Fruit fly (Drosophila melanogaster) whole organism, embryonic: Measurements from ENCODE around the gene Pebp1.

Source experiments
- Atf-2 ChIP-seq: fragments of 200-800 bp; sonication (Bioruptor generic); optimal IDR thresholded peaks from 2 replicates; lab custom pipeline; 2016; ENCODE audit warnings: missing biosample characterization, missing genetic modification characterization
- Atf6 ChIP-seq: fragments of 200-800 bp; sonication (Bioruptor generic); IDR thresholded peaks from 2 replicates; pipeline ENCODE4 v1.3.6; 2022; ENCODE audit warnings: missing biosample characterization, missing genetic modification characterization
- CG10267 ChIP-seq: fragments of 200-800 bp; sonication (Bioruptor generic); optimal IDR thresholded peaks from 2 replicates; lab custom pipeline; 2018; ENCODE audit warnings: missing biosample characterization, mild to moderate bottlenecking, missing genetic modification characterization, moderate library complexity
- CG11085 ChIP-seq: fragments of 200-800 bp; sonication (Bioruptor generic); IDR thresholded peaks from 2 replicates; pipeline ENCODE4 v1.3.6; 2022; ENCODE audit warnings: missing biosample characterization, missing genetic modification characterization
- CG11695 ChIP-seq: fragments of 200-800 bp; sonication (Bioruptor generic); IDR thresholded peaks from 3 replicates; pipeline ENCODE4 v1.3.6; 2022; ENCODE audit warnings: missing biosample characterization, missing genetic modification characterization
- CG11696 ChIP-seq: fragments of 200-800 bp; sonication (Bioruptor generic); IDR thresholded peaks from 2 replicates; pipeline ENCODE4 v1.3.6; 2022; ENCODE audit warnings: missing biosample characterization, missing genetic modification characterization
- CG12391 ChIP-seq: fragments of 200-800 bp; sonication (Bioruptor generic); optimal IDR thresholded peaks from 3 replicates; lab custom pipeline; 2018; ENCODE audit warnings: missing biosample characterization, mild to moderate bottlenecking, missing genetic modification characterization, moderate library complexity
- CG12744 ChIP-seq: fragments of 200-800 bp; sonication (Bioruptor generic); optimal IDR thresholded peaks from 2 replicates; lab custom pipeline; 2016; ENCODE audit warnings: missing biosample characterization, missing genetic modification characterization
- CG1603 ChIP-seq: fragments of 200-800 bp; sonication (Bioruptor generic); optimal IDR thresholded peaks from 2 replicates; lab custom pipeline; 2019; ENCODE audit warnings: missing biosample characterization, mild to moderate bottlenecking, missing genetic modification characterization, moderate library complexity
- CG16779 ChIP-seq: fragments of 200-800 bp; sonication (Bioruptor generic); IDR thresholded peaks from 2 replicates; pipeline ENCODE4 v1.3.6; 2022; ENCODE audit warnings: missing biosample characterization, missing genetic modification characterization
- CG17829 ChIP-seq: fragments of 200-800 bp; optimal IDR thresholded peaks from 2 replicates; lab custom pipeline; 2019; ENCODE audit warnings: missing biosample characterization, mild to moderate bottlenecking, missing genetic modification characterization, moderate library complexity
- CG18262 ChIP-seq: fragments of 200-800 bp; optimal IDR thresholded peaks from 3 replicates; lab custom pipeline; 2019; ENCODE audit warnings: missing biosample characterization, mild to moderate bottlenecking, missing genetic modification characterization, moderate library complexity
- CG2120 ChIP-seq: fragments of 200-800 bp; sonication (Bioruptor generic); optimal IDR thresholded peaks from 3 replicates; lab custom pipeline; 2016; ENCODE audit warnings: missing biosample characterization, missing genetic modification characterization
- CG2202 ChIP-seq: fragments of 200-800 bp; sonication (Bioruptor generic); optimal IDR thresholded peaks from 2 replicates; lab custom pipeline; 2018; ENCODE audit warnings: missing biosample characterization, mild to moderate bottlenecking, missing genetic modification characterization
- CG3065 ChIP-seq: fragments of 200-800 bp; sonication (Bioruptor generic); optimal IDR thresholded peaks from 2 replicates; lab custom pipeline; 2016; ENCODE audit warnings: missing biosample characterization, missing genetic modification characterization
- CG31365 ChIP-seq: fragments of 200-800 bp; sonication (Bioruptor generic); optimal IDR thresholded peaks from 2 replicates; lab custom pipeline; 2018; ENCODE audit warnings: missing biosample characterization, mild to moderate bottlenecking, missing genetic modification characterization
- CG31441 ChIP-seq: fragments of 200-800 bp; sonication (Bioruptor generic); IDR thresholded peaks from 2 replicates; pipeline ENCODE4 v1.3.6; 2022; ENCODE audit warnings: missing biosample characterization, missing genetic modification characterization
- CG34422 ChIP-seq: fragments of 200-800 bp; sonication (Bioruptor generic); IDR thresholded peaks from 3 replicates; pipeline ENCODE4 v1.3.6; 2022; ENCODE audit warnings: missing biosample characterization, missing genetic modification characterization
- CG3726 ChIP-seq: fragments of 200-800 bp; sonication (Bioruptor generic); IDR thresholded peaks from 3 replicates; pipeline ENCODE4, ENCODE4 v1.3.6; 2022; ENCODE audit warnings: missing biosample characterization, missing genetic modification characterization
- CG4282 ChIP-seq: fragments of 200-800 bp; sonication (Bioruptor generic); optimal IDR thresholded peaks from 2 replicates; lab custom pipeline; 2016; ENCODE audit warnings: missing biosample characterization, missing genetic modification characterization
- CG43689 ChIP-seq: fragments of 200-800 bp; sonication (Bioruptor generic); IDR thresholded peaks from 2 replicates; pipeline ENCODE4 v1.3.6; 2022; ENCODE audit warnings: missing biosample characterization, missing genetic modification characterization
- CG4707 ChIP-seq: fragments of 200-800 bp; sonication (Bioruptor generic); optimal IDR thresholded peaks from 2 replicates; lab custom pipeline; 2018; ENCODE audit warnings: missing biosample characterization, mild to moderate bottlenecking, missing genetic modification characterization, moderate library complexity
- CG5953 ChIP-seq: fragments of 200-800 bp; sonication (Bioruptor generic); IDR thresholded peaks from 2 replicates; pipeline ENCODE4 v1.3.6; 2022; ENCODE audit warnings: missing biosample characterization, missing genetic modification characterization
- CkIIα-i1 ChIP-seq: fragments of 200-800 bp; sonication (Bioruptor generic); IDR thresholded peaks from 2 replicates; pipeline ENCODE4 v1.3.6; 2022; ENCODE audit warnings: missing biosample characterization, missing genetic modification characterization
- D19A ChIP-seq: fragments of 200-800 bp; optimal IDR thresholded peaks from 3 replicates; lab custom pipeline; 2019; ENCODE audit warnings: missing biosample characterization, mild to moderate bottlenecking, missing genetic modification characterization, moderate library complexity
- Elba2 ChIP-seq: fragments of 200-800 bp; sonication (Bioruptor generic); optimal IDR thresholded peaks from 3 replicates; lab custom pipeline; 2016; ENCODE audit warnings: missing biosample characterization, missing genetic modification characterization
- HmgD ChIP-seq: fragments of 200-800 bp; sonication (Bioruptor generic); optimal IDR thresholded peaks from 3 replicates; lab custom pipeline; 2016; ENCODE audit warnings: missing biosample characterization, missing genetic modification characterization
- Hr51 ChIP-seq, 2 experiments: fragments of 200-800 bp; sonication (Bioruptor generic); optimal IDR thresholded peaks; 2 replicates in 1 of 2; 3 replicates in 1 of 2; lab custom pipeline; 2016 to 2018; ENCODE audit warnings: missing biosample characterization in 2 of 2, missing genetic modification characterization in 2 of 2, mild to moderate bottlenecking in 1 of 2, moderate library complexity in 1 of 2
- Hsf ChIP-seq: fragments of 200-800 bp; sonication (Bioruptor generic); optimal IDR thresholded peaks from 3 replicates; lab custom pipeline; 2016; ENCODE audit warnings: missing biosample characterization, missing genetic modification characterization
- Nf-YB ChIP-seq: fragments of 200-800 bp; sonication (Bioruptor generic); optimal IDR thresholded peaks from 3 replicates; lab custom pipeline; 2019; ENCODE audit warnings: missing biosample characterization, mild to moderate bottlenecking, missing genetic modification characterization, moderate library complexity
- Stat92E ChIP-seq, 3 experiments: fragments of >200 bp in 2 of 3; fragments of 200-800 bp in 1 of 3; sonication (Bioruptor generic) in 1 of 3; optimal IDR thresholded peaks; 2 replicates each; lab custom pipeline; 2017 to 2019; ENCODE audit warnings: missing biosample characterization in 3 of 3, missing genetic modification characterization in 3 of 3, mild to moderate bottlenecking in 1 of 3, moderate library complexity in 1 of 3
- btn ChIP-seq: fragments of 200-800 bp; sonication (Bioruptor generic); optimal IDR thresholded peaks from 2 replicates; lab custom pipeline; 2016; ENCODE audit warnings: missing biosample characterization, missing genetic modification characterization
- dysf ChIP-seq: fragments of 200-800 bp; sonication (Bioruptor generic); IDR thresholded peaks from 3 replicates; pipeline ENCODE4 v1.3.6; 2022; ENCODE audit warnings: missing biosample characterization, missing genetic modification characterization
- esg ChIP-seq: fragments of 200-800 bp; sonication (Bioruptor generic); conservative IDR thresholded peaks from 2 replicates; pipeline ENCODE4 v1.3.6; 2022; ENCODE audit warnings: missing biosample characterization, missing genetic modification characterization
- eyg ChIP-seq: fragments of 200-800 bp; sonication (Bioruptor generic); optimal IDR thresholded peaks from 3 replicates; lab custom pipeline; 2016; ENCODE audit warnings: missing biosample characterization, missing genetic modification characterization
- fru ChIP-seq: fragments of >200 bp; optimal IDR thresholded peaks from 2 replicates; lab custom pipeline; 2017
- gfzf ChIP-seq: fragments of 200-800 bp; sonication (Bioruptor generic); optimal IDR thresholded peaks from 2 replicates; lab custom pipeline; 2016; ENCODE audit warnings: missing biosample characterization, mild to moderate bottlenecking, missing genetic modification characterization, moderate library complexity
- h ChIP-seq: fragments of >200 bp; optimal IDR thresholded peaks from 2 replicates; lab custom pipeline; 2017
- hkb ChIP-seq, 2 experiments: fragments of 200-800 bp in 1 of 2; fragments of >200 bp in 1 of 2; sonication (Bioruptor generic) in 1 of 2; IDR thresholded peaks in 1 of 2; optimal IDR thresholded peaks in 1 of 2; 2 replicates each; pipeline versions ENCODE4 v1.3.6 to Lab custom; 2017 to 2022; ENCODE audit warnings: missing biosample characterization in 1 of 2, missing genetic modification characterization in 1 of 2
- kah ChIP-seq: fragments of 200-800 bp; sonication (Bioruptor generic); optimal IDR thresholded peaks from 2 replicates; lab custom pipeline; 2018; ENCODE audit warnings: missing biosample characterization, mild to moderate bottlenecking, missing genetic modification characterization
- klu ChIP-seq: fragments of 200-800 bp; sonication (Bioruptor generic); IDR thresholded peaks from 2 replicates; pipeline ENCODE4 v1.3.6; 2022; ENCODE audit warnings: missing biosample characterization, missing genetic modification characterization
- lbe ChIP-seq: fragments of 200-800 bp; sonication (Bioruptor generic); optimal IDR thresholded peaks from 2 replicates; lab custom pipeline; 2016; ENCODE audit warnings: missing biosample characterization, mild to moderate bottlenecking, missing genetic modification characterization
- luna ChIP-seq: fragments of 200-800 bp; sonication (Bioruptor generic); optimal IDR thresholded peaks from 2 replicates; lab custom pipeline; 2016; ENCODE audit warnings: missing biosample characterization, missing genetic modification characterization
- mirr ChIP-seq: fragments of 200-800 bp; sonication (Bioruptor generic); optimal IDR thresholded peaks from 3 replicates; lab custom pipeline; 2018; ENCODE audit warnings: missing biosample characterization, mild to moderate bottlenecking, missing genetic modification characterization
- pb ChIP-seq: fragments of 200-800 bp; sonication (Bioruptor generic); optimal IDR thresholded peaks from 3 replicates; lab custom pipeline; 2016; ENCODE audit warnings: missing biosample characterization, missing genetic modification characterization
- psq ChIP-seq: fragments of 200-800 bp; sonication (Bioruptor generic); optimal IDR thresholded peaks from 2 replicates; lab custom pipeline; 2017; ENCODE audit warnings: missing biosample characterization, missing genetic modification characterization
- rib ChIP-seq: fragments of 200-800 bp; sonication (Bioruptor generic); IDR thresholded peaks from 2 replicates; pipeline ENCODE4 v1.3.6; 2022; ENCODE audit warnings: missing biosample characterization, missing genetic modification characterization
- row ChIP-seq: fragments of 200-800 bp; sonication (Bioruptor generic); IDR thresholded peaks from 3 replicates; pipeline ENCODE4 v1.3.6; 2022; ENCODE audit warnings: missing biosample characterization, missing genetic modification characterization
- sd ChIP-seq: fragments of 200-800 bp; sonication (Bioruptor generic); optimal IDR thresholded peaks from 3 replicates; lab custom pipeline; 2018; ENCODE audit warnings: missing biosample characterization, mild to moderate bottlenecking, missing genetic modification characterization, moderate library complexity
- tup ChIP-seq: fragments of 200-800 bp; sonication (Bioruptor generic); optimal IDR thresholded peaks from 2 replicates; lab custom pipeline; 2016; ENCODE audit warnings: missing biosample characterization, mild to moderate bottlenecking, missing genetic modification characterization, moderate library complexity
- twi ChIP-seq: fragments of 200-800 bp; optimal IDR thresholded peaks from 2 replicates; lab custom pipeline; 2019; ENCODE audit warnings: missing biosample characterization, mild to moderate bottlenecking, missing genetic modification characterization, moderate library complexity
- zf30C ChIP-seq: fragments of 200-800 bp; sonication (Bioruptor generic); optimal IDR thresholded peaks from 3 replicates; lab custom pipeline; 2018; ENCODE audit warnings: missing biosample characterization, mild to moderate bottlenecking, missing genetic modification characterization
- zfh2 ChIP-seq: fragments of 200-800 bp; sonication (Bioruptor generic); optimal IDR thresholded peaks from 2 replicates; lab custom pipeline; 2016; ENCODE audit warnings: missing biosample characterization, missing genetic modification characterization

The Pebp1 gene

dm6 chr3R:22423996-22424395 lies 41.8 kb upstream of the Pebp1 start:
- TF ChIP-seq esg (GFP tag; lab: Robert Waterston, UW), result no peak
- no peak for TF ChIP-seq Hsf (GFP tag; lab: Kevin White, UChicago)
- TF ChIP-seq CG3065 (GFP tag; lab: Kevin White, UChicago), result no peak
- no peak for TF ChIP-seq btn (GFP tag; lab: Kevin White, UChicago)
- TF ChIP-seq CG10267 (tag; lab: Kevin White, UChicago), result no peak
- TF ChIP-seq CG2202 (tag; lab: Kevin White, UChicago), result no peak
- TF ChIP-seq Nf-YB (GFP tag; lab: Kevin White, UChicago), result no peak
- no peak for TF ChIP-seq dysf (GFP tag; lab: Robert Waterston, UW)
- no peak for TF ChIP-seq CG12744
- TF ChIP-seq sd (tag; lab: Kevin White, UChicago), result peak; percentile 17
- no peak for TF ChIP-seq CG16779 (GFP tag; lab: Robert Waterston, UW)
- no peak for TF ChIP-seq mirr (GFP tag; lab: Kevin White, UChicago)
- no peak for TF ChIP-seq Hr51 (GFP tag; optimal IDR thresholded peaks at IDR 0.05; lab: Kevin White, UChicago)
- TF ChIP-seq twi (tag; lab: Kevin White, UChicago), result no peak
- no peak for TF ChIP-seq CG4707
- no peak for TF ChIP-seq Atf-2 (GFP tag; lab: Kevin White, UChicago)
- TF ChIP-seq psq (GFP tag; lab: Kevin White, UChicago), result no peak
- no peak for TF ChIP-seq CG31365 (tag; lab: Kevin White, UChicago)
- TF ChIP-seq gfzf (GFP tag; lab: Kevin White, UChicago), result no peak
- no peak for TF ChIP-seq CG34422 (GFP tag; lab: Robert Waterston, UW)
- TF ChIP-seq kah (GFP tag; lab: Kevin White, UChicago), result no peak
- TF ChIP-seq CG11695 (GFP tag; lab: Robert Waterston, UW), result 0 out of 3 replicates have a peak, but pooled peaks have one; percentile 33
- TF ChIP-seq CG12391, result peak; percentile 3
- no peak for TF ChIP-seq CG11085 (GFP tag; lab: Robert Waterston, UW)
- no peak for TF ChIP-seq HmgD
- no peak for TF ChIP-seq eyg
- no peak for TF ChIP-seq CG11696 (GFP tag; lab: Robert Waterston, UW)
- no peak for TF ChIP-seq Stat92E (GFP tag; optimal IDR thresholded peaks at IDR 0.05; lab: Kevin White, UChicago)
- no peak for TF ChIP-seq tup (GFP tag; lab: Kevin White, UChicago)
- TF ChIP-seq CG43689 (GFP tag; lab: Robert Waterston, UW), result no peak
- no peak for TF ChIP-seq Elba2 (GFP tag; lab: Kevin White, UChicago)
- peak; percentile 8 for TF ChIP-seq lbe
- no peak for TF ChIP-seq zfh2 (GFP tag; lab: Kevin White, UChicago)
- no peak for TF ChIP-seq CG3726
- no peak for TF ChIP-seq fru (lab: Kevin White, UChicago)
- TF ChIP-seq zf30C, result no peak
- no peak for TF ChIP-seq CG18262 (tag; lab: Kevin White, UChicago)
- TF ChIP-seq pb, result no peak
- TF ChIP-seq CG17829 (tag; lab: Kevin White, UChicago), result no peak
- peak; percentile 15; the same call in 1 of the 3 replicates for TF ChIP-seq row
- TF ChIP-seq CG5953, result no peak
- peak; percentile 20 for TF ChIP-seq CG1603 (tag; lab: Kevin White, UChicago)
- TF ChIP-seq D19A (tag; lab: Kevin White, UChicago), result no peak
- no peak for TF ChIP-seq CkIIα-i1 (GFP tag; lab: Robert Waterston, UW)
- no peak for TF ChIP-seq rib
- TF ChIP-seq hkb (optimal IDR thresholded peaks at IDR 0.05; lab: Kevin White, UChicago), result no peak
- TF ChIP-seq hkb (GFP tag; IDR thresholded peaks at IDR 0.05; lab: Robert Waterston, UW), result no peak
- no peak for TF ChIP-seq Atf6
- peak; percentile 18 for TF ChIP-seq CG2120 (GFP tag; lab: Kevin White, UChicago)
- 0 out of 2 replicates have a peak, but pooled peaks have one; percentile 12 for TF ChIP-seq CG31441 (GFP tag; lab: Robert Waterston, UW)
- TF ChIP-seq h (lab: Kevin White, UChicago), result no peak
- no peak for TF ChIP-seq klu
- no peak for TF ChIP-seq CG4282 (GFP tag; lab: Kevin White, UChicago)
- no peak for TF ChIP-seq luna (GFP tag; lab: Kevin White, UChicago)
